Fruit fly (Drosophila melanogaster) whole organism, prepupa: Measurements from ENCODE around the gene mab-21.

Experiments
- Blimp-1 ChIP-seq: fragments of 200-800 bp; sonication (Bioruptor generic); optimal IDR thresholded peaks from 3 replicates; lab custom pipeline; 2017; ENCODE audit warnings: missing biosample characterization, missing genetic modification characterization, mild to moderate bottlenecking, moderate library complexity, missing genetic modification reagents
- CG10631 ChIP-seq: fragments of 200-800 bp; sonication (Bioruptor generic); optimal IDR thresholded peaks from 2 replicates; lab custom pipeline; 2016; ENCODE audit warnings: missing biosample characterization, missing genetic modification characterization
- CG10669 ChIP-seq: fragments of 200-800 bp; sonication (Bioruptor generic); optimal IDR thresholded peaks from 3 replicates; lab custom pipeline; 2018; ENCODE audit warnings: missing biosample characterization, mild to moderate bottlenecking, missing genetic modification characterization, moderate library complexity
- CG11902 ChIP-seq: fragments of 200-800 bp; sonication (Bioruptor generic); optimal IDR thresholded peaks from 3 replicates; lab custom pipeline; 2016; ENCODE audit warnings: missing biosample characterization, missing genetic modification characterization
- CG15336 ChIP-seq: fragments of 200-800 bp; sonication (Bioruptor generic); IDR thresholded peaks from 2 replicates; pipeline ENCODE4 v1.3.6; 2022; ENCODE audit warnings: missing biosample characterization, missing genetic modification characterization
- CG16779 ChIP-seq: fragments of 200-800 bp; sonication (Bioruptor generic); optimal IDR thresholded peaks from 3 replicates; lab custom pipeline; 2017; ENCODE audit warnings: missing biosample characterization, mild to moderate bottlenecking, missing genetic modification characterization
- CG3032 ChIP-seq: fragments of 200-800 bp; optimal IDR thresholded peaks from 2 replicates; lab custom pipeline; 2019; ENCODE audit warnings: missing biosample characterization, mild to moderate bottlenecking, missing genetic modification characterization, moderate library complexity
- CG31627 ChIP-seq: fragments of 200-800 bp; sonication (Bioruptor generic); optimal IDR thresholded peaks from 3 replicates; lab custom pipeline; 2016; ENCODE audit warnings: missing biosample characterization, missing genetic modification characterization
- CG32006 ChIP-seq: fragments of 200-800 bp; sonication (Bioruptor generic); optimal IDR thresholded peaks from 3 replicates; lab custom pipeline; 2017; ENCODE audit warnings: missing biosample characterization, mild to moderate bottlenecking, missing genetic modification characterization
- CG34406 ChIP-seq: fragments of 200-800 bp; sonication (Bioruptor generic); optimal IDR thresholded peaks from 3 replicates; lab custom pipeline; 2016; ENCODE audit warnings: missing biosample characterization, missing genetic modification characterization
- CG3919 ChIP-seq: fragments of 200-800 bp; sonication (Bioruptor generic); optimal IDR thresholded peaks from 3 replicates; lab custom pipeline; 2016; ENCODE audit warnings: missing biosample characterization, missing genetic modification characterization
- CG4318 ChIP-seq: fragments of 200-800 bp; sonication (Bioruptor generic); optimal IDR thresholded peaks from 3 replicates; lab custom pipeline; 2017; ENCODE audit warnings: missing biosample characterization, mild to moderate bottlenecking, missing genetic modification characterization
- CG6163 ChIP-seq: fragments of 200-800 bp; sonication (Bioruptor generic); IDR thresholded peaks from 3 replicates; pipeline ENCODE4 v1.3.6; 2022; ENCODE audit warnings: missing biosample characterization, missing genetic modification characterization
- CG6808 ChIP-seq: fragments of 200-800 bp; sonication (Bioruptor generic); optimal IDR thresholded peaks from 3 replicates; lab custom pipeline; 2017; ENCODE audit warnings: missing biosample characterization, missing genetic modification characterization, mild to moderate bottlenecking, moderate library complexity, missing genetic modification reagents
- CG6854 ChIP-seq: fragments of 200-800 bp; sonication (Bioruptor generic); optimal IDR thresholded peaks from 2 replicates; lab custom pipeline; 2017; ENCODE audit warnings: missing biosample characterization, mild to moderate bottlenecking, missing genetic modification characterization
- CG7368 ChIP-seq: fragments of 200-800 bp; sonication (Bioruptor generic); optimal IDR thresholded peaks from 3 replicates; lab custom pipeline; 2016; ENCODE audit warnings: missing biosample characterization, missing genetic modification characterization
- CG8119 ChIP-seq: fragments of 200-800 bp; sonication (Bioruptor generic); IDR thresholded peaks from 3 replicates; pipeline ENCODE4 v1.3.6; 2022; ENCODE audit warnings: missing biosample characterization, missing genetic modification characterization
- CG8319 ChIP-seq: fragments of 200-800 bp; sonication (Bioruptor generic); optimal IDR thresholded peaks from 3 replicates; lab custom pipeline; 2016; ENCODE audit warnings: missing biosample characterization, missing genetic modification characterization
- CG8632 ChIP-seq: fragments of 200-800 bp; sonication (Bioruptor generic); optimal IDR thresholded peaks from 3 replicates; lab custom pipeline; 2016; ENCODE audit warnings: missing biosample characterization, missing genetic modification characterization
- CG9139 ChIP-seq: fragments of 200-800 bp; sonication (Bioruptor generic); optimal IDR thresholded peaks from 3 replicates; lab custom pipeline; 2017; ENCODE audit warnings: missing biosample characterization, mild to moderate bottlenecking, missing genetic modification characterization
- Eip75B ChIP-seq: fragments of 200-800 bp; sonication (Bioruptor generic); optimal IDR thresholded peaks from 3 replicates; lab custom pipeline; 2016; ENCODE audit warnings: missing biosample characterization, missing genetic modification characterization
- Eip78C ChIP-seq: fragments of 200-800 bp; sonication (Bioruptor generic); peaks from one replicate; lab custom pipeline; 2016; ENCODE audit warnings: missing biosample characterization, missing genetic modification characterization
- Ets21C ChIP-seq: fragments of 200-800 bp; sonication (Bioruptor generic); optimal IDR thresholded peaks from 3 replicates; lab custom pipeline; 2016; ENCODE audit warnings: missing biosample characterization, missing genetic modification characterization
- Ets96B ChIP-seq: fragments of 200-800 bp; optimal IDR thresholded peaks from 2 replicates; lab custom pipeline; 2019; ENCODE audit warnings: missing biosample characterization, mild to moderate bottlenecking, missing genetic modification characterization, moderate library complexity
- Hr38 ChIP-seq: sonication (Bioruptor generic); optimal IDR thresholded peaks from 2 replicates; lab custom pipeline; 2016; ENCODE audit warnings: missing biosample characterization, missing genetic modification characterization
- Hr39 ChIP-seq: fragments of 200-800 bp; sonication (Bioruptor generic); optimal IDR thresholded peaks from 2 replicates; lab custom pipeline; 2016; ENCODE audit warnings: missing biosample characterization, missing genetic modification characterization
- Lpt ChIP-seq: fragments of 200-800 bp; sonication (Bioruptor generic); optimal IDR thresholded peaks from 3 replicates; lab custom pipeline; 2016; ENCODE audit warnings: missing biosample characterization, missing genetic modification characterization
- Met ChIP-seq: fragments of 200-800 bp; sonication (Bioruptor generic); optimal IDR thresholded peaks from 3 replicates; lab custom pipeline; 2016; ENCODE audit warnings: missing biosample characterization, missing genetic modification characterization
- OdsH ChIP-seq: fragments of 200-800 bp; sonication (Bioruptor generic); optimal IDR thresholded peaks from 3 replicates; lab custom pipeline; 2016; ENCODE audit warnings: missing biosample characterization, missing genetic modification characterization
- Sox102F ChIP-seq: fragments of 200-800 bp; sonication (Bioruptor generic); optimal IDR thresholded peaks from 2 replicates; lab custom pipeline; 2016; ENCODE audit warnings: missing biosample characterization, mild to moderate bottlenecking, missing genetic modification characterization
- Sox14 ChIP-seq: fragments of 200-800 bp; sonication (Bioruptor generic); optimal IDR thresholded peaks from 3 replicates; lab custom pipeline; 2016; ENCODE audit warnings: missing biosample characterization, missing genetic modification characterization
- Sox15 ChIP-seq: fragments of 200-800 bp; sonication (Bioruptor generic); optimal IDR thresholded peaks from 3 replicates; lab custom pipeline; 2016; ENCODE audit warnings: missing biosample characterization, missing genetic modification characterization
- achi ChIP-seq: fragments of 200-800 bp; sonication (Bioruptor generic); optimal IDR thresholded peaks from 3 replicates; lab custom pipeline; 2016; ENCODE audit warnings: missing biosample characterization, missing genetic modification characterization
- cyc ChIP-seq: fragments of 200-800 bp; sonication (Bioruptor generic); optimal IDR thresholded peaks from 3 replicates; lab custom pipeline; 2016; ENCODE audit warnings: missing biosample characterization, missing genetic modification characterization
- dsx ChIP-seq: fragments of 200-800 bp; optimal IDR thresholded peaks from 3 replicates; lab custom pipeline; 2019; ENCODE audit warnings: missing biosample characterization, mild to moderate bottlenecking, missing genetic modification characterization, moderate library complexity; ENCODE audit not compliant: poor library complexity, severe bottlenecking
- eg ChIP-seq: fragments of 200-800 bp; sonication (Bioruptor generic); IDR thresholded peaks from 3 replicates; pipeline ENCODE4 v1.3.6; 2022; ENCODE audit warnings: missing biosample characterization, missing genetic modification characterization
- esn ChIP-seq: fragments of 200-800 bp; sonication (Bioruptor generic); optimal IDR thresholded peaks from 2 replicates; lab custom pipeline; 2016; ENCODE audit warnings: missing biosample characterization, mild to moderate bottlenecking, missing genetic modification characterization, moderate library complexity
- fd59A ChIP-seq: fragments of 200-800 bp; sonication (Bioruptor generic); optimal IDR thresholded peaks from 2 replicates; lab custom pipeline; 2017; ENCODE audit warnings: missing biosample characterization, mild to moderate bottlenecking, missing genetic modification characterization, missing genetic modification reagents
- fd85E ChIP-seq: fragments of 200-800 bp; sonication (Bioruptor generic); optimal IDR thresholded peaks from 3 replicates; lab custom pipeline; 2016; ENCODE audit warnings: missing biosample characterization, missing genetic modification characterization
- fkh ChIP-seq: fragments of 200-800 bp; sonication (Bioruptor generic); optimal IDR thresholded peaks from 3 replicates; lab custom pipeline; 2017; ENCODE audit warnings: missing biosample characterization, mild to moderate bottlenecking, missing genetic modification characterization, moderate library complexity
- lz ChIP-seq: fragments of 200-800 bp; sonication (Bioruptor generic); optimal IDR thresholded peaks from 3 replicates; lab custom pipeline; 2016; ENCODE audit warnings: missing biosample characterization, missing genetic modification characterization
- net ChIP-seq: fragments of 200-800 bp; sonication (Bioruptor generic); optimal IDR thresholded peaks from 3 replicates; lab custom pipeline; 2016; ENCODE audit warnings: missing biosample characterization, missing genetic modification characterization
- pdm3 ChIP-seq: fragments of 200-800 bp; sonication (Bioruptor generic); optimal IDR thresholded peaks from 3 replicates; lab custom pipeline; 2016; ENCODE audit warnings: missing biosample characterization, missing genetic modification characterization
- salr ChIP-seq, 2 experiments: fragments of 200-800 bp; sonication (Bioruptor generic); optimal IDR thresholded peaks; 3 replicates each; lab custom pipeline; 2016 to 2018; ENCODE audit warnings: missing biosample characterization in 2 of 2, missing genetic modification characterization in 2 of 2, mild to moderate bottlenecking in 1 of 2
- spab ChIP-seq: fragments of 200-800 bp; sonication (Bioruptor generic); optimal IDR thresholded peaks from 2 replicates; lab custom pipeline; 2017; ENCODE audit warnings: missing biosample characterization, mild to moderate bottlenecking, missing genetic modification characterization, missing genetic modification reagents
- svp ChIP-seq: fragments of 200-800 bp; sonication (Bioruptor generic); peaks from one replicate; lab custom pipeline; 2016; ENCODE audit warnings: missing biosample characterization, missing genetic modification characterization
- topi ChIP-seq: fragments of 200-800 bp; sonication (Bioruptor generic); optimal IDR thresholded peaks from 3 replicates; lab custom pipeline; 2016; ENCODE audit warnings: missing biosample characterization, missing genetic modification characterization
- vri ChIP-seq: fragments of 200-800 bp; sonication (Bioruptor generic); optimal IDR thresholded peaks from 3 replicates; lab custom pipeline; 2016; ENCODE audit warnings: missing biosample characterization, mild to moderate bottlenecking, missing genetic modification characterization

The mab-21 gene

DNA sequence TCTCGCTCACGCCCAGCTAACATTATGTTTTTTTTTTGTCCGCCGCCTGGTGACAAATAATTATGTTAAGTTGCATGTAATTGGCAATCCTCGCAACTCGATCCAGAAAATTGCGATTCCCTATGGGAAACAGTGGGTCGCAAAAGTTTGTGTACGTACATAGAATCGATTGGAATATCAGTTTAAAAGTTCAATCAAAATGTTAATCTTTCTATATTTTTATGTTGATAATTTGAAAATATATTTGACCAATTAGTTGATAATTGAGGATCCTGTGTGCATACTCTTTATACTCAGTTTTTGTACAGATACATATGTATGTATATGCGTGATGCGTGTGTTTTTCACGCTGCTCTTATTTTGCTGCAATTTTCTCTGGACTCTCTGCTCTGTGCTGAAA is 14.9 kb upstream of the mab-21 start (continued):
- TF ChIP-seq Sox14 (GFP tag; lab: Kevin White, UChicago) (peak; percentile 49), topi (peak; percentile 35), fd85E (GFP tag; lab: Kevin White, UChicago) (no peak), Ets21C (GFP tag; lab: Kevin White, UChicago) (no peak), Ets96B (tag; lab: Kevin White, UChicago) (peak; percentile 70), CG10669 (GFP tag; lab: Kevin White, UChicago) (peak; percentile 63), cyc (GFP tag; lab: Kevin White, UChicago) (peak; percentile 34), CG4318 (GFP tag; lab: Kevin White, UChicago) (no peak), CG31627 (GFP tag; lab: Kevin White, UChicago) (no peak), vri (GFP tag; lab: Kevin White, UChicago) (no peak), Blimp-1 (GFP tag; lab: Kevin White, UChicago) (no peak), CG8632 (GFP tag; lab: Kevin White, UChicago) (peak; percentile 24), CG32006 (GFP tag; lab: Kevin White, UChicago) (peak; percentile 38), svp (GFP tag; lab: Kevin White, UChicago) (peak; percentile 61), eg (GFP tag; lab: Robert Waterston, UW) (peak; percentile 70), CG8319 (GFP tag; lab: Kevin White, UChicago) (peak; percentile 3), CG8119 (GFP tag; lab: Robert Waterston, UW) (peak; percentile 83), salr (GFP tag; optimal IDR thresholded peaks at IDR 0.05; lab: Kevin White, UChicago) (peak in 1 of 2 experiments; percentile 31), CG6808 (peak; percentile 67), CG7368 (GFP tag; lab: Kevin White, UChicago) (peak; percentile 29), Lpt (GFP tag; lab: Kevin White, UChicago) (peak; percentile 7), fkh (GFP tag; lab: Kevin White, UChicago) (no peak), dsx (GFP tag; lab: Kevin White, UChicago) (peak; percentile 73)
- TF ChIP-seq, all 60 proteins: peak for 48

DNA sequence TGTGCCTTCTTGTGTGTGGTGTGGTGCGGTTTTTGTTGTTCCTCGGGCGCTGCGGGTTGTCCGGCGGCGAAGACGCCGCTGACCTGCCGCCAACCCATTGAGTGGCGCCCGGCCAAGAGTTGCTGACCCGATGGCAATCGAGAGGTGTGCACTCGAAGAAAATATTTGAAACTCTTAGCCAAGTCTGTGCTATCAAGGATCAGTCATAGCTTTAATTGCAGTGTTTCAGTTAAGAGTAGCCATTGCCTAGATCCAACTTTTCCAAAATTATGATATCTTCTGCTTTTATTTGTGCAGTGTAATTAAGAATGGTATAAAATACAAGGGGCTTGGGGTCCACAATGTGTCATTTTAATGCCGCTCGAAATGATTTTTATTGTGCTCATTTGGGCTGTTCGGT is 11.7 kb upstream of the mab-21 start:
- TF ChIP-seq CG34406 (GFP tag; lab: Kevin White, UChicago) (peak; percentile 63), esn (GFP tag; lab: Kevin White, UChicago) (peak; percentile 74), CG3919 (peak; percentile 66), CG7368 (GFP tag; lab: Kevin White, UChicago) (peak; percentile 64), Blimp-1 (GFP tag; lab: Kevin White, UChicago) (no peak), CG15336 (GFP tag; lab: Robert Waterston, UW) (no peak), CG10631 (GFP tag; lab: Kevin White, UChicago) (peak; percentile 57), CG8119 (GFP tag; lab: Robert Waterston, UW) (no peak), Sox102F (GFP tag; lab: Kevin White, UChicago) (peak; percentile 70), CG4318 (GFP tag; lab: Kevin White, UChicago) (no peak), CG32006 (GFP tag; lab: Kevin White, UChicago) (no peak), net (peak; percentile 55), Eip78C (GFP tag; lab: Kevin White, UChicago) (peak; percentile 87), Sox15 (GFP tag; lab: Kevin White, UChicago) (peak; percentile 45), Lpt (GFP tag; lab: Kevin White, UChicago) (no peak), dsx (GFP tag; lab: Kevin White, UChicago) (peak; percentile 55), lz (GFP tag; lab: Kevin White, UChicago) (peak; percentile 64), pdm3 (GFP tag; lab: Kevin White, UChicago) (peak; percentile 66), CG6163 (GFP tag; lab: Robert Waterston, UW) (peak; percentile 57; the same call in 2 of the 3 replicates), Ets21C (GFP tag; lab: Kevin White, UChicago) (peak; percentile 63), achi (GFP tag; lab: Kevin White, UChicago) (peak; percentile 52), fd59A (GFP tag; lab: Kevin White, UChicago) (peak; percentile 45), Hr38 (GFP tag; lab: Kevin White, UChicago) (no peak), Hr39 (peak; percentile 78), CG11902 (GFP tag; lab: Kevin White, UChicago) (peak; percentile 69), CG16779 (tag; lab: Kevin White, UChicago) (no peak), CG9139 (peak; percentile 25), fkh (GFP tag; lab: Kevin White, UChicago) (no peak), CG3032 (peak; percentile 65), topi (peak; percentile 73), spab (GFP tag; lab: Kevin White, UChicago) (peak; percentile 43), OdsH (GFP tag; lab: Kevin White, UChicago) (peak; percentile 56), Eip75B (GFP tag; lab: Kevin White, UChicago) (peak; percentile 44), Met (peak; percentile 80), CG6854 (peak; percentile 73)
